Worm (Caenorhabditis elegans): ENCODE measurements around the gene C18H7.1.

Gene C18H7.1

ce11 chrIV:665225-665624 lies 49.9 kb downstream of the C18H7.1 start, which contains the start of gene K11H12.7:
TSS of gene K11H12.7 (plus strand) at chrIV:665525.
- TF ChIP-seq ref-1 (GFP tag; conservative IDR thresholded peaks at IDR 0.05) (no peak), cog-1 (tag; optimal IDR thresholded peaks at IDR 0.05) (no peak), ztf-23 (GFP tag; IDR thresholded peaks at IDR 0.05) (no peak), klf-2 (GFP tag; conservative IDR thresholded peaks at IDR 0.05) (no peak), flt-1 (GFP tag; IDR thresholded peaks at IDR 0.05) (no peak), ztf-29 (GFP tag; IDR thresholded peaks at IDR 0.05) (no peak), tab-1 (GFP tag; IDR thresholded peaks at IDR 0.05) (no peak), med-1 (GFP tag; optimal IDR thresholded peaks at IDR 0.05; ENCODE audit: insufficient read depth) (no peak), T22C8.4 (GFP tag; IDR thresholded peaks at IDR 0.05) (no peak)

DNA sequence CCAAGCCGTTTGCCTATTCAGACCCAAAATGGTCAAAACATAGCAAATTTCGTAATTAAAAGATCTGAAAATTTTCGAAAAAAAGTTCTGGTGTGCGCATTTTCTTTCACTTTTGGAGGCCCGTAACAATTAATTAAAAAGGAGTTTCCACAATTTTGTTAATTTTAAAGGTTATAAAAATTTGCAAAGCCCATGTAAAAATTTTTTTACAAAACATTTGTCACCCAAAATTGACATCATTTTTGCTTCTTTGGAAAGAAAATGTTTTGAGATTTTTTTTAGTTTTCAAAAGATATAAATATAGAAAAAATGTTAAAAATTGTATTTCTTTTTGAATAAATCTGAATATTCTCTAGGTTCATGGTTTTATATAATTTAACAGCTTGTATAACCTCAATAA lies 51.6 kb downstream of the C18H7.1 start, which contains the start of gene K11H12.6:
K11H12.6 (plus strand) TSS at position 301 of the 400 bp plus-strand sequence.
- no peak for TF ChIP-seq med-1 (GFP tag; optimal IDR thresholded peaks at IDR 0.05; ENCODE audit: insufficient read depth)
- no peak for TF ChIP-seq ztf-23 (GFP tag; IDR thresholded peaks at IDR 0.05)
- no peak for TF ChIP-seq klf-2 (GFP tag; conservative IDR thresholded peaks at IDR 0.05)
- no peak for TF ChIP-seq tab-1 (GFP tag; IDR thresholded peaks at IDR 0.05)
- no peak for TF ChIP-seq ztf-29 (GFP tag; IDR thresholded peaks at IDR 0.05)
- no peak for TF ChIP-seq ref-1 (GFP tag; conservative IDR thresholded peaks at IDR 0.05)
- TF ChIP-seq flt-1 (GFP tag; IDR thresholded peaks at IDR 0.05) = no peak
- no peak for TF ChIP-seq cog-1 (tag; optimal IDR thresholded peaks at IDR 0.05)
- TF ChIP-seq T22C8.4 (GFP tag; IDR thresholded peaks at IDR 0.05) = no peak

DNA sequence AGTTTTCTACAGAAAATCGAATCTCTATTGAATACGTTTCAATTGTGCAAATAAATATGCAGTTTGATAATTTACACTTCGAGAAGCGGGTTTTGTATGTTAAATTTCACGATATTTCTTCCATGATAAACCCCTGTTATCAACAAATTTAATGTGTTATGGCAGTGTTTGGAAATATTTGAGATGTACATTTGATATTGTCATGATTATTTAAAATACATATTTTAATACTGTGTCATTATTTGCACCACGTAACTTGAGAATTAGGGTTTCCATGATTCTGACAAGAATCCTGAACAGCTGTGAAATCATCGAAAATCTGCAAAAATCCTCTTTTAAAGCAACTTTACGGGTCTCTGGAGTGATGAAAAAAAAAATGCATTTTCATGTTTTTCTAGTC lies 55.1 kb downstream of the C18H7.1 start, which contains the start of gene K11H12.11:
K11H12.11 (minus strand) TSS at position 101 of the 400 bp plus-strand sequence.
- no peak for TF ChIP-seq ztf-23 (GFP tag; IDR thresholded peaks at IDR 0.05)
- no peak for TF ChIP-seq cog-1 (tag; optimal IDR thresholded peaks at IDR 0.05)

Data from whole organism, midembryonic.